Fruit fly (Drosophila melanogaster): ENCODE measurements around the gene MFS3.

The MFS3 gene

dm6 chr2L:1120206-1120902, 22.6 kb upstream of the MFS3 start:
- TF ChIP-seq CG11617 (GFP tag; optimal IDR thresholded peaks at IDR 0.05) (no peak), Mnt (GFP tag; optimal IDR thresholded peaks at IDR 0.05) (peak; percentile 20), cic (GFP tag; optimal IDR thresholded peaks at IDR 0.05) (peak; percentile 51), CG7045 (GFP tag; optimal IDR thresholded peaks at IDR 0.05) (no peak), tj (GFP tag; optimal IDR thresholded peaks at IDR 0.05) (peak; percentile 100), cnc (optimal IDR thresholded peaks at IDR 0.05) (no peak)

DNA sequence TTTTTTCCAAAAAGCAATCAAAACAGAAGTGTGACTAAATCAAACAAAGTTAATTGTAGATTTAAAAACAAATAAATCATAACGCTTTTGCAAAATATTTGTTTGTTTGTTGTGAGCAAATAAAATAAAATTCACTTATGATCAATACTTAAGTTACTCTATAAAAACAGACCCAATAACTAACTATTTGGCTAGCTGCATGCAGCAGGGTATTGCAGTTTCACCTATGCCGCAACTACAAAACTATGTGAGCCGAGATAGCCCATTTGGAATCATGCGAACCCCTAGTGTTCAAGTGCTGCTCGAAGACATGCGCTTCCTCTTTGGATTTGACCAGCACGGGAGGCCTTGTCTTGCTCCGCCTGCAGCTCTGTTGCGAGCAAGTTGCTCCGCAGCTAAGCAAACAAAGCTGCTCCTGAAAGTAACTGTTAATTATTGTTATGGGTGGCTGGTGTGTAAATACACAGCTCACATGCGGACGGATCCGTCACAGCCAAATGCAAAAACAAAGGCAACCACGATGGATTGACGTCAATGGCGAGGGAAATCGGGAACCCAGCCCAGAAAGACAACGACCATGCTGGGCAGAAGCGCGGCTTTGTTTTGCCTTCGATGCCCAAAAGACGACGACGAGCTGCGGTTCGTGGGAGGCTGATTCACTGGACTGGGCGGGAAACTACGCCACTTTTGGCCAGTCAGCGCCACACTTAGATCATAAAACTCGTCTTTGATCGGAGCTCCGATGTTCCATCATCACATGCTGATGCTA, 20.9 kb upstream of the MFS3 start:
- TF ChIP-seq tj (GFP tag; optimal IDR thresholded peaks at IDR 0.05): no peak
- TF ChIP-seq CG11617 (GFP tag; optimal IDR thresholded peaks at IDR 0.05): no peak
- no peak for TF ChIP-seq CG1620 (GFP tag; optimal IDR thresholded peaks at IDR 0.05)
- no peak for TF ChIP-seq ovo (GFP tag; optimal IDR thresholded peaks at IDR 0.05)
- no peak for TF ChIP-seq toe (GFP tag; optimal IDR thresholded peaks at IDR 0.05)
- no peak for TF ChIP-seq pad (GFP tag; optimal IDR thresholded peaks at IDR 0.05)
- no peak for TF ChIP-seq cnc (optimal IDR thresholded peaks at IDR 0.05)
- no peak for TF ChIP-seq cic (GFP tag; optimal IDR thresholded peaks at IDR 0.05)
- TF ChIP-seq CG14711 (tag; optimal IDR thresholded peaks at IDR 0.05): no peak
- TF ChIP-seq Crg-1 (GFP tag; optimal IDR thresholded peaks at IDR 0.05): peak; percentile 58
- peak; percentile 2 for TF ChIP-seq Clk (GFP tag; optimal IDR thresholded peaks at IDR 0.05)
- no peak for TF ChIP-seq CG33017 (tag; optimal IDR thresholded peaks at IDR 0.05)
- no peak for TF ChIP-seq Hr96 (GFP tag; optimal IDR thresholded peaks at IDR 0.05)
- no peak for TF ChIP-seq bab1 (GFP tag; optimal IDR thresholded peaks at IDR 0.05)
- peak; percentile 2 for TF ChIP-seq CG7101 (tag; optimal IDR thresholded peaks at IDR 0.05)
- no peak for TF ChIP-seq kay (GFP tag; ENCODE audit: borderline replicate concordance)
- TF ChIP-seq CG12768 (GFP tag; optimal IDR thresholded peaks at IDR 0.05): no peak
- no peak for TF ChIP-seq Mnt (GFP tag; optimal IDR thresholded peaks at IDR 0.05)
- TF ChIP-seq CG5204 (GFP tag; optimal IDR thresholded peaks at IDR 0.05): peak; percentile 7
- no peak for TF ChIP-seq CG7045 (GFP tag; optimal IDR thresholded peaks at IDR 0.05)

DNA sequence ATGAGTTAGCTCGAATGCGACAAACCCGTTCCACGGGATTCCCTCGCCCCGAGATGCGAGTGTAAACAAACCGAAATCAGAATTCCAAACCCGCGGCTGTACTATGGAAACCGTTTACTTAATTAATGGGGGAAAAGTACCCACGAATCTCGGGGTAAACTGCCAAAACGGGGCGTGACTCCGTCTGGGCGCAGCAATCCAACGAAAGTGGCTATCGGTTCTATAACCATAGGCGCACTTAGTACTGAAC, 20.4 kb upstream of the MFS3 start:
- no peak for TF ChIP-seq toe (GFP tag; optimal IDR thresholded peaks at IDR 0.05)
- no peak for TF ChIP-seq Mnt (GFP tag; optimal IDR thresholded peaks at IDR 0.05)
- TF ChIP-seq ovo (GFP tag; optimal IDR thresholded peaks at IDR 0.05): peak; percentile 45
- no peak for TF ChIP-seq cnc (optimal IDR thresholded peaks at IDR 0.05)
- TF ChIP-seq kay (GFP tag; ENCODE audit: borderline replicate concordance): no peak

- peak; percentile 76 for TF ChIP-seq CG7101 (tag; optimal IDR thresholded peaks at IDR 0.05)
- no peak for TF ChIP-seq cnc (optimal IDR thresholded peaks at IDR 0.05)
- TF ChIP-seq pad (GFP tag; optimal IDR thresholded peaks at IDR 0.05): peak; percentile 36
- no peak for TF ChIP-seq bab1 (GFP tag; optimal IDR thresholded peaks at IDR 0.05)
- peak; percentile 64 for TF ChIP-seq CG7045 (GFP tag; optimal IDR thresholded peaks at IDR 0.05)
- TF ChIP-seq Hr96 (GFP tag; optimal IDR thresholded peaks at IDR 0.05): no peak
- TF ChIP-seq Clk (GFP tag; optimal IDR thresholded peaks at IDR 0.05): no peak
- TF ChIP-seq tj (GFP tag; optimal IDR thresholded peaks at IDR 0.05): no peak
- TF ChIP-seq Crg-1 (GFP tag; optimal IDR thresholded peaks at IDR 0.05): no peak
- peak; percentile 67 for TF ChIP-seq ovo (GFP tag; optimal IDR thresholded peaks at IDR 0.05)
- TF ChIP-seq Mnt (GFP tag; optimal IDR thresholded peaks at IDR 0.05): no peak
- TF ChIP-seq CG14711 (tag; optimal IDR thresholded peaks at IDR 0.05): peak; percentile 30
- peak; percentile 6 for TF ChIP-seq toe (GFP tag; optimal IDR thresholded peaks at IDR 0.05)
- TF ChIP-seq CG12768 (GFP tag; optimal IDR thresholded peaks at IDR 0.05): no peak
- peak; percentile 70 for TF ChIP-seq cic (GFP tag; optimal IDR thresholded peaks at IDR 0.05)
- TF ChIP-seq CG5204 (GFP tag; optimal IDR thresholded peaks at IDR 0.05): no peak
- no peak for TF ChIP-seq kay (GFP tag; ENCODE audit: borderline replicate concordance)
- no peak for TF ChIP-seq CG1620 (GFP tag; optimal IDR thresholded peaks at IDR 0.05)
- TF ChIP-seq CG11617 (GFP tag; optimal IDR thresholded peaks at IDR 0.05): no peak
- peak; percentile 30 for TF ChIP-seq CG33017 (tag; optimal IDR thresholded peaks at IDR 0.05)
These were observed 19.8 kb upstream of the MFS3 start for dm6 chr2L:1123078-1123818.

DNA sequence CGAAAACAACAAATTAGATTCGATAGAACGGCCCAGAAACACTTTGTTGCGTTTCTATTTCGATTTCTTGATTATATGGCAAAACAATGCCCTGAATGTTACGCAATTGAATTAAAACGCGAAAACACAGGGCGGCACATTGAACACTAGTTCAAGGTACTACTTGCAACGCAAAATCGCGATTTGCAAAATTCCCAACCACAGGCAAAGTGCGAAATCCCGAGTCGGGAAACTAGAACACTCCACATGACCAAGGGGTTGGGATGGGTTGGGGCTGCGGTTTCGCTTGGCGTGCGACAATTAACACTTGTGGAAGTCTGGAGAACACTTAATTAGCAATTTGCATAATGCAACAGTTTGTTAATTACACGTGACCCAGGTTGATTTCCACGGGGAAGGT, 18.7 kb upstream of the MFS3 start:
- TF ChIP-seq CG5204 (GFP tag; optimal IDR thresholded peaks at IDR 0.05) (no peak), tj (GFP tag; optimal IDR thresholded peaks at IDR 0.05) (peak; percentile 36), CG33017 (tag; optimal IDR thresholded peaks at IDR 0.05) (peak; percentile 41), CG12768 (GFP tag; optimal IDR thresholded peaks at IDR 0.05) (peak; percentile 92), Clk (GFP tag; optimal IDR thresholded peaks at IDR 0.05) (peak; percentile 34), CG7045 (GFP tag; optimal IDR thresholded peaks at IDR 0.05) (peak; percentile 17)

- TF ChIP-seq kay (GFP tag; ENCODE audit: borderline replicate concordance) (peak; percentile 59), CG33017 (tag; optimal IDR thresholded peaks at IDR 0.05) (peak; percentile 44), CG7045 (GFP tag; optimal IDR thresholded peaks at IDR 0.05) (no peak), cic (GFP tag; optimal IDR thresholded peaks at IDR 0.05) (peak; percentile 100)
These were observed 17.6 kb upstream of the MFS3 start for dm6 chr2L:1125437-1125836.
